Fruit fly (Drosophila melanogaster): ENCODE data around the gene CG15211.

The CG15211 gene

dm6 chrX:10808684-10809083 is 36.3 kb downstream of the CG15211 start:
- TF ChIP-seq CG8478 (optimal IDR thresholded peaks at IDR 0.05) (no peak), CTCF (optimal IDR thresholded peaks at IDR 0.05) (no peak)

- TF ChIP-seq CG8478 (optimal IDR thresholded peaks at IDR 0.05) (no peak), CTCF (optimal IDR thresholded peaks at IDR 0.05) (no peak)
These were observed 41.8 kb downstream of the CG15211 start for dm6 chrX:10814113-10814512.

dm6 chrX:10814832-10815372 is 42.6 kb downstream of the CG15211 start:
- TF ChIP-seq CTCF (optimal IDR thresholded peaks at IDR 0.05) (no peak), CG8478 (optimal IDR thresholded peaks at IDR 0.05) (no peak)

dm6 chrX:10815511-10816080 is 43.3 kb downstream of the CG15211 start:
- TF ChIP-seq CTCF (optimal IDR thresholded peaks at IDR 0.05) (no peak), CG8478 (optimal IDR thresholded peaks at IDR 0.05) (no peak)

- TF ChIP-seq CG8478 (optimal IDR thresholded peaks at IDR 0.05) (no peak), CTCF (optimal IDR thresholded peaks at IDR 0.05) (no peak)
These were observed 44.5 kb downstream of the CG15211 start for dm6 chrX:10816856-10817255.

- TF ChIP-seq CG8478 (optimal IDR thresholded peaks at IDR 0.05) (no peak), CTCF (optimal IDR thresholded peaks at IDR 0.05) (no peak)
These were observed 48.4 kb downstream of the CG15211 start for dm6 chrX:10820741-10821140.

dm6 chrX:10822096-10822495 is 49.8 kb downstream of the CG15211 start:
- TF ChIP-seq CG8478 (optimal IDR thresholded peaks at IDR 0.05) (no peak), CTCF (optimal IDR thresholded peaks at IDR 0.05) (no peak)

- TF ChIP-seq CTCF (optimal IDR thresholded peaks at IDR 0.05) (no peak), CG8478 (optimal IDR thresholded peaks at IDR 0.05) (no peak)
These were observed 50.5 kb downstream of the CG15211 start for dm6 chrX:10822678-10823440.

dm6 chrX:10823441-10823818 is 51.1 kb downstream of the CG15211 start:
- TF ChIP-seq CG8478 (optimal IDR thresholded peaks at IDR 0.05) (no peak), CTCF (optimal IDR thresholded peaks at IDR 0.05) (no peak)

dm6 chrX:10824227-10824702 is 51.9 kb downstream of the CG15211 start, which contains the start of gene Imp:
Gene Imp, minus strand, starts transcription at chrX:10824277.
- TF ChIP-seq CG8478 (optimal IDR thresholded peaks at IDR 0.05) = no peak
- no peak for TF ChIP-seq CTCF (optimal IDR thresholded peaks at IDR 0.05)

- TF ChIP-seq CTCF (optimal IDR thresholded peaks at IDR 0.05) (no peak), CG8478 (optimal IDR thresholded peaks at IDR 0.05) (no peak)
These were observed 53.2 kb downstream of the CG15211 start for dm6 chrX:10825349-10826129.

- TF ChIP-seq CTCF (optimal IDR thresholded peaks at IDR 0.05) (no peak), CG8478 (optimal IDR thresholded peaks at IDR 0.05) (no peak)
These were observed 55.0 kb downstream of the CG15211 start for dm6 chrX:10827301-10827700.

Measured in S2 (cell line).